Fruit fly (Drosophila melanogaster) whole organism, embryonic: ENCODE data around the gene CG14423.

Source experiments
- Aef1 ChIP-seq: fragments of 200-800 bp; sonication (Bioruptor generic); IDR thresholded peaks from 3 replicates; pipeline ENCODE4 v1.3.6; 2022; ENCODE audit warnings: missing biosample characterization, missing genetic modification characterization
- Awh ChIP-seq: fragments of 200-800 bp; sonication (Bioruptor generic); IDR thresholded peaks from 2 replicates; pipeline ENCODE4, ENCODE4 v1.3.6; 2022; ENCODE audit warnings: missing biosample characterization, missing genetic modification characterization
- C15 ChIP-seq: fragments of 200-800 bp; sonication (Bioruptor generic); IDR thresholded peaks from 3 replicates; pipeline ENCODE4 v1.3.6; 2022; ENCODE audit warnings: missing biosample characterization, missing genetic modification characterization
- CG1024 ChIP-seq: fragments of 200-800 bp; sonication (Bioruptor generic); IDR thresholded peaks from 2 replicates; pipeline ENCODE4 v1.3.6; 2022; ENCODE audit warnings: missing biosample characterization, missing genetic modification characterization
- CG10979 ChIP-seq: fragments of 200-800 bp; sonication (Bioruptor generic); optimal IDR thresholded peaks from 2 replicates; lab custom pipeline; 2018; ENCODE audit warnings: missing biosample characterization, mild to moderate bottlenecking, missing genetic modification characterization, moderate library complexity
- CG11560 ChIP-seq: fragments of 200-800 bp; sonication (Bioruptor generic); IDR thresholded peaks from 3 replicates; pipeline ENCODE4 v1.3.6; 2022; ENCODE audit warnings: missing biosample characterization, missing genetic modification characterization
- CG14710 ChIP-seq: fragments of 200-800 bp; sonication (Bioruptor generic); optimal IDR thresholded peaks from 3 replicates; lab custom pipeline; 2019; ENCODE audit warnings: missing biosample characterization, mild to moderate bottlenecking, missing genetic modification characterization, moderate library complexity
- CG15479 ChIP-seq: fragments of 200-800 bp; sonication (Bioruptor generic); optimal IDR thresholded peaks from 3 replicates; lab custom pipeline; 2019; ENCODE audit warnings: missing biosample characterization, mild to moderate bottlenecking, missing genetic modification characterization, moderate library complexity
- CG15514 ChIP-seq: fragments of 200-800 bp; sonication (Bioruptor generic); optimal IDR thresholded peaks from 3 replicates; lab custom pipeline; 2017; ENCODE audit warnings: missing biosample characterization, missing genetic modification characterization, mild to moderate bottlenecking, moderate library complexity, missing genetic modification reagents
- CG16863 ChIP-seq: fragments of 200-800 bp; sonication (Bioruptor generic); optimal IDR thresholded peaks from 3 replicates; lab custom pipeline; 2016; ENCODE audit warnings: missing biosample characterization, missing genetic modification characterization
- CG17385 ChIP-seq: fragments of 200-800 bp; sonication (Bioruptor generic); optimal IDR thresholded peaks from 3 replicates; lab custom pipeline; 2018; ENCODE audit warnings: missing biosample characterization, mild to moderate bottlenecking, missing genetic modification characterization
- CG17568 ChIP-seq: fragments of 200-800 bp; sonication (Bioruptor generic); optimal IDR thresholded peaks from 2 replicates; lab custom pipeline; 2018; ENCODE audit warnings: missing biosample characterization, mild to moderate bottlenecking, missing genetic modification characterization, moderate library complexity
- CG17829 ChIP-seq: fragments of 200-800 bp; optimal IDR thresholded peaks from 2 replicates; lab custom pipeline; 2019; ENCODE audit warnings: missing biosample characterization, mild to moderate bottlenecking, missing genetic modification characterization, moderate library complexity
- CG2199 ChIP-seq: fragments of 200-800 bp; sonication (Bioruptor generic); IDR thresholded peaks from 3 replicates; pipeline ENCODE4 v1.3.6; 2022; ENCODE audit warnings: missing biosample characterization, missing genetic modification characterization
- CG2678 ChIP-seq: fragments of 200-800 bp; sonication (Bioruptor generic); optimal IDR thresholded peaks from 3 replicates; lab custom pipeline; 2019; ENCODE audit warnings: missing biosample characterization, mild to moderate bottlenecking, missing genetic modification characterization, moderate library complexity
- CG2712 ChIP-seq: fragments of 200-800 bp; optimal IDR thresholded peaks from 3 replicates; lab custom pipeline; 2019; ENCODE audit warnings: missing biosample characterization, mild to moderate bottlenecking, missing genetic modification characterization, moderate library complexity
- CG30403 ChIP-seq: fragments of 200-800 bp; sonication (Bioruptor generic); optimal IDR thresholded peaks from 3 replicates; lab custom pipeline; 2016; ENCODE audit warnings: missing biosample characterization, missing genetic modification characterization
- CG31224 ChIP-seq: fragments of 200-800 bp; sonication (Bioruptor generic); IDR thresholded peaks from 2 replicates; pipeline ENCODE4 v1.3.6; 2022; ENCODE audit warnings: missing biosample characterization, missing genetic modification characterization
- CG31365 ChIP-seq: fragments of 200-800 bp; sonication (Bioruptor generic); optimal IDR thresholded peaks from 2 replicates; lab custom pipeline; 2018; ENCODE audit warnings: missing biosample characterization, mild to moderate bottlenecking, missing genetic modification characterization
- CG32532 ChIP-seq: fragments of 200-800 bp; sonication (Bioruptor generic); IDR thresholded peaks from 2 replicates; pipeline ENCODE4 v1.3.6; 2022; ENCODE audit warnings: missing biosample characterization, missing genetic modification characterization
- CG4854 ChIP-seq: fragments of 200-800 bp; sonication (Bioruptor generic); optimal IDR thresholded peaks from 2 replicates; lab custom pipeline; 2016; ENCODE audit warnings: missing biosample characterization, missing genetic modification characterization, inconsistent platforms
- CG9437 ChIP-seq: fragments of 200-800 bp; sonication (Bioruptor generic); optimal IDR thresholded peaks from 2 replicates; lab custom pipeline; 2018; ENCODE audit warnings: missing biosample characterization, mild to moderate bottlenecking, missing genetic modification characterization
- D19A ChIP-seq: fragments of 200-800 bp; optimal IDR thresholded peaks from 3 replicates; lab custom pipeline; 2019; ENCODE audit warnings: missing biosample characterization, mild to moderate bottlenecking, missing genetic modification characterization, moderate library complexity
- Dek ChIP-seq: fragments of 200-800 bp; sonication (Bioruptor generic); optimal IDR thresholded peaks from 3 replicates; lab custom pipeline; 2019; ENCODE audit warnings: missing biosample characterization, mild to moderate bottlenecking, missing genetic modification characterization, moderate library complexity
- Dll ChIP-seq: fragments of 200-800 bp; sonication (Bioruptor generic); IDR thresholded peaks from 4 replicates; pipeline ENCODE4 v1.3.6; 2022; ENCODE audit warnings: missing biosample characterization, missing genetic modification characterization; ENCODE audit not compliant: partially characterized antibody
- Gsc ChIP-seq: fragments of 200-800 bp; sonication (Bioruptor generic); IDR thresholded peaks from 2 replicates; pipeline ENCODE4 v1.3.6; 2022; ENCODE audit warnings: missing biosample characterization, missing genetic modification characterization
- H15 ChIP-seq: fragments of 200-800 bp; sonication (Bioruptor generic); IDR thresholded peaks from 3 replicates; pipeline ENCODE4 v1.3.6; 2022; ENCODE audit warnings: missing biosample characterization, missing genetic modification characterization
- HHEX ChIP-seq: fragments of 200-800 bp; sonication (Bioruptor generic); optimal IDR thresholded peaks from 3 replicates; lab custom pipeline; 2017; ENCODE audit warnings: missing biosample characterization, mild to moderate bottlenecking, missing genetic modification characterization, missing genetic modification reagents
- HLHmδ ChIP-seq: fragments of 200-800 bp; sonication (Bioruptor generic); optimal IDR thresholded peaks from 2 replicates; lab custom pipeline; 2018; ENCODE audit warnings: missing biosample characterization, mild to moderate bottlenecking, missing genetic modification characterization, moderate library complexity
- Kr ChIP-seq: fragments of 200-800 bp; sonication (Bioruptor generic); optimal IDR thresholded peaks from 2 replicates; lab custom pipeline; 2017; ENCODE audit warnings: missing biosample characterization, mild to moderate bottlenecking, missing genetic modification characterization
- Lpt ChIP-seq: fragments of >200 bp; optimal IDR thresholded peaks from 2 replicates; lab custom pipeline; 2018; ENCODE audit warnings: missing biosample characterization, missing genetic modification characterization
- MESR4 ChIP-seq: fragments of 200-800 bp; sonication (Bioruptor generic); optimal IDR thresholded peaks from 2 replicates; lab custom pipeline; 2018; ENCODE audit warnings: missing biosample characterization, mild to moderate bottlenecking, missing genetic modification characterization, moderate library complexity
- Mad ChIP-seq: fragments of 200-800 bp; sonication (Bioruptor generic); optimal IDR thresholded peaks from 2 replicates; lab custom pipeline; 2016; ENCODE audit warnings: missing biosample characterization, missing genetic modification characterization
- Tbp ChIP-seq: fragments of >200 bp; optimal IDR thresholded peaks from 2 replicates; lab custom pipeline; 2018; ENCODE audit warnings: missing biosample characterization, missing genetic modification characterization
- Vsx1 ChIP-seq: fragments of 200-800 bp; sonication (Bioruptor generic); optimal IDR thresholded peaks from 2 replicates; lab custom pipeline; 2017; ENCODE audit warnings: missing biosample characterization, mild to moderate bottlenecking, missing genetic modification characterization, missing genetic modification reagents
- btn ChIP-seq: fragments of 200-800 bp; sonication (Bioruptor generic); optimal IDR thresholded peaks from 2 replicates; lab custom pipeline; 2016; ENCODE audit warnings: missing biosample characterization, missing genetic modification characterization
- chn ChIP-seq: fragments of 200-800 bp; sonication (Bioruptor generic); optimal IDR thresholded peaks from 2 replicates; lab custom pipeline; 2016; ENCODE audit warnings: missing biosample characterization, missing genetic modification characterization
- croc ChIP-seq: fragments of 200-800 bp; sonication (Bioruptor generic); conservative IDR thresholded peaks from 3 replicates; pipeline ENCODE4 v1.3.6; 2022; ENCODE audit warnings: missing biosample characterization, missing genetic modification characterization
- dati ChIP-seq: fragments of 200-800 bp; sonication (Bioruptor generic); IDR thresholded peaks from 2 replicates; pipeline ENCODE4 v1.3.6; 2022; ENCODE audit warnings: missing biosample characterization, missing genetic modification characterization
- eyg ChIP-seq: fragments of 200-800 bp; sonication (Bioruptor generic); optimal IDR thresholded peaks from 3 replicates; lab custom pipeline; 2016; ENCODE audit warnings: missing biosample characterization, missing genetic modification characterization
- gce ChIP-seq: fragments of 200-800 bp; sonication (Bioruptor generic); IDR thresholded peaks from 3 replicates; pipeline ENCODE4 v1.3.6; 2022; ENCODE audit warnings: missing biosample characterization, missing genetic modification characterization
- grau ChIP-seq: fragments of 200-800 bp; optimal IDR thresholded peaks from 3 replicates; lab custom pipeline; 2019; ENCODE audit warnings: missing biosample characterization, mild to moderate bottlenecking, missing genetic modification characterization, moderate library complexity
- kni ChIP-seq: fragments of 200-800 bp; sonication (Bioruptor generic); optimal IDR thresholded peaks from 3 replicates; lab custom pipeline; 2017; ENCODE audit warnings: mild to moderate bottlenecking, missing biosample characterization, missing genetic modification reagents, missing genetic modification characterization
- mirr ChIP-seq: fragments of 200-800 bp; sonication (Bioruptor generic); optimal IDR thresholded peaks from 3 replicates; lab custom pipeline; 2018; ENCODE audit warnings: missing biosample characterization, mild to moderate bottlenecking, missing genetic modification characterization
- onecut ChIP-seq: fragments of 200-800 bp; sonication (Bioruptor generic); IDR thresholded peaks from 2 replicates; pipeline ENCODE4 v1.3.6; 2022; ENCODE audit warnings: missing biosample characterization, missing genetic modification characterization
- otp ChIP-seq: fragments of 200-800 bp; sonication (Bioruptor generic); IDR thresholded peaks from 3 replicates; pipeline ENCODE4, ENCODE4 v1.3.6; 2022; ENCODE audit warnings: missing biosample characterization, missing genetic modification characterization
- pros ChIP-seq: fragments of 200-800 bp; sonication (Bioruptor generic); optimal IDR thresholded peaks from 3 replicates; lab custom pipeline; 2019; ENCODE audit warnings: missing biosample characterization, mild to moderate bottlenecking, missing genetic modification characterization, moderate library complexity
- sqz ChIP-seq: fragments of 200-800 bp; sonication (Bioruptor generic); optimal IDR thresholded peaks from 3 replicates; lab custom pipeline; 2018; ENCODE audit warnings: missing biosample characterization, mild to moderate bottlenecking, missing genetic modification characterization
- sug ChIP-seq: fragments of 200-800 bp; optimal IDR thresholded peaks from 2 replicates; lab custom pipeline; 2019; ENCODE audit warnings: missing biosample characterization, mild to moderate bottlenecking, missing genetic modification characterization, moderate library complexity
- tna ChIP-seq: fragments of 200-800 bp; sonication (Bioruptor generic); IDR thresholded peaks from 2 replicates; pipeline ENCODE4 v1.3.6; 2022; ENCODE audit warnings: missing biosample characterization, missing genetic modification characterization; ENCODE audit not compliant: partially characterized antibody
- toy ChIP-seq: fragments of 200-800 bp; sonication (Bioruptor generic); IDR thresholded peaks from 2 replicates; pipeline ENCODE4 v1.3.6; 2022; ENCODE audit warnings: missing biosample characterization, missing genetic modification characterization
- ttk ChIP-seq: fragments of 200-800 bp; sonication (Bioruptor generic); IDR thresholded peaks from 2 replicates; pipeline ENCODE4 v2.1.2; 2022; ENCODE audit warnings: missing biosample characterization, missing genetic modification characterization
- wor ChIP-seq: fragments of 200-800 bp; sonication (Bioruptor generic); IDR thresholded peaks from 2 replicates; pipeline ENCODE4 v1.3.6; 2022; ENCODE audit warnings: missing biosample characterization, missing genetic modification characterization

Gene CG14423

dm6 chrX:2980290-2980689, 35.1 kb downstream of the CG14423 start (continued):
- TF ChIP-seq CG31365 (tag; lab: Kevin White, UChicago) (no peak), Dek (tag; lab: Kevin White, UChicago) (no peak), onecut (GFP tag; lab: Robert Waterston, UW) (no peak), toy (no peak), grau (tag; lab: Kevin White, UChicago) (no peak), CG2712 (tag; lab: Kevin White, UChicago) (peak; percentile 29), sqz (GFP tag; lab: Kevin White, UChicago) (peak; percentile 14), CG17385 (GFP tag; lab: Kevin White, UChicago) (no peak), mirr (no peak), H15 (no peak), CG9437 (GFP tag; lab: Kevin White, UChicago) (no peak), Dll (GFP tag; lab: Robert Waterston, UW) (no peak), otp (GFP tag; lab: Robert Waterston, UW) (no peak), CG2678 (tag; lab: Kevin White, UChicago) (peak; percentile 2), CG15479 (no peak), MESR4 (GFP tag; lab: Kevin White, UChicago) (no peak), eyg (no peak), gce (GFP tag; lab: Robert Waterston, UW) (no peak), Aef1 (GFP tag; lab: Robert Waterston, UW) (no peak), CG14710 (tag; lab: Kevin White, UChicago) (peak; percentile 5), wor (GFP tag; lab: Robert Waterston, UW) (no peak), CG17829 (tag; lab: Kevin White, UChicago) (peak; percentile 2), CG2199 (GFP tag; lab: Robert Waterston, UW) (no peak), Tbp (no peak), chn (no peak), CG32532 (GFP tag; lab: Robert Waterston, UW) (no peak), Vsx1 (GFP tag; lab: Kevin White, UChicago) (no peak), CG16863 (no peak), CG17568 (GFP tag; lab: Kevin White, UChicago) (no peak), D19A (tag; lab: Kevin White, UChicago) (peak; percentile 97), croc (GFP tag; lab: Robert Waterston, UW) (peak; percentile 17; the same call in 1 of the 3 replicates), CG31224 (no peak), HHEX (GFP tag; lab: Kevin White, UChicago) (no peak), sug (tag; lab: Kevin White, UChicago) (no peak)

- TF ChIP-seq CG30403 (GFP tag; lab: Kevin White, UChicago): no peak
- no peak for TF ChIP-seq btn
- no peak for TF ChIP-seq Mad (GFP tag; lab: Kevin White, UChicago)
- TF ChIP-seq HLHmδ (GFP tag; lab: Kevin White, UChicago): no peak
- TF ChIP-seq CG2678 (tag; lab: Kevin White, UChicago): no peak
- TF ChIP-seq CG1024 (GFP tag; lab: Robert Waterston, UW): no peak
- TF ChIP-seq dati: no peak
- TF ChIP-seq tna (GFP tag; lab: Robert Waterston, UW): no peak
- TF ChIP-seq Lpt (GFP tag; lab: Kevin White, UChicago): no peak
- no peak for TF ChIP-seq Kr (GFP tag; lab: Kevin White, UChicago)
- peak; percentile 94 for TF ChIP-seq pros
- TF ChIP-seq Gsc (GFP tag; lab: Robert Waterston, UW): no peak
- no peak for TF ChIP-seq ttk (GFP tag; lab: Robert Waterston, UW)
- TF ChIP-seq C15 (GFP tag; lab: Robert Waterston, UW): no peak
- no peak for TF ChIP-seq CG15514 (GFP tag; lab: Kevin White, UChicago)
- 0 out of 2 replicates have a peak, but pooled peaks have one; percentile 35 for TF ChIP-seq Awh (GFP tag; lab: Robert Waterston, UW)
- TF ChIP-seq CG10979 (tag; lab: Kevin White, UChicago): no peak
- no peak for TF ChIP-seq CG4854 (GFP tag; lab: Kevin White, UChicago)
- no peak for TF ChIP-seq CG11560
- TF ChIP-seq kni (GFP tag; lab: Kevin White, UChicago): peak; percentile 6
Measured at dm6 chrX:2982441-2982995, 37.3 kb downstream of the CG14423 start.
